Fruit fly (Drosophila melanogaster): ENCODE results near the gene IKKbeta.

The IKKbeta gene

dm6 chr3R:16014573-16014972, 34.6 kb downstream of the IKKbeta start:
- TF ChIP-seq Crg-1 (GFP tag; optimal IDR thresholded peaks at IDR 0.05), result no peak
- peak; percentile 4 for TF ChIP-seq Mnt (GFP tag; optimal IDR thresholded peaks at IDR 0.05)
- peak; percentile 88 for TF ChIP-seq cic (GFP tag; optimal IDR thresholded peaks at IDR 0.05)

dm6 chr3R:16013580-16013979, 35.6 kb downstream of the IKKbeta start:
- no peak for TF ChIP-seq CG1620 (GFP tag; optimal IDR thresholded peaks at IDR 0.05)
- no peak for TF ChIP-seq Hr96 (GFP tag; optimal IDR thresholded peaks at IDR 0.05)
- no peak for TF ChIP-seq Crg-1 (GFP tag; optimal IDR thresholded peaks at IDR 0.05)
- TF ChIP-seq CG5204 (GFP tag; optimal IDR thresholded peaks at IDR 0.05), result no peak
- no peak for TF ChIP-seq ovo (GFP tag; optimal IDR thresholded peaks at IDR 0.05)
- no peak for TF ChIP-seq cnc (optimal IDR thresholded peaks at IDR 0.05)
- TF ChIP-seq toe (GFP tag; optimal IDR thresholded peaks at IDR 0.05), result no peak
- TF ChIP-seq bab1 (GFP tag; optimal IDR thresholded peaks at IDR 0.05), result no peak
- no peak for TF ChIP-seq CG7045 (GFP tag; optimal IDR thresholded peaks at IDR 0.05)
- TF ChIP-seq CG14711 (tag; optimal IDR thresholded peaks at IDR 0.05), result no peak
- no peak for TF ChIP-seq CG33017 (tag; optimal IDR thresholded peaks at IDR 0.05)
- TF ChIP-seq tj (GFP tag; optimal IDR thresholded peaks at IDR 0.05), result no peak
- no peak for TF ChIP-seq CG11617 (GFP tag; optimal IDR thresholded peaks at IDR 0.05)
- no peak for TF ChIP-seq cic (GFP tag; optimal IDR thresholded peaks at IDR 0.05)

- TF ChIP-seq ovo (GFP tag; optimal IDR thresholded peaks at IDR 0.05), result peak; percentile 57
- TF ChIP-seq cic (GFP tag; optimal IDR thresholded peaks at IDR 0.05), result peak; percentile 92
- TF ChIP-seq Crg-1 (GFP tag; optimal IDR thresholded peaks at IDR 0.05), result peak; percentile 6
- TF ChIP-seq Mnt (GFP tag; optimal IDR thresholded peaks at IDR 0.05), result peak; percentile 52
- TF ChIP-seq Hr96 (GFP tag; optimal IDR thresholded peaks at IDR 0.05), result peak; percentile 62
- peak; percentile 49 for TF ChIP-seq CG33017 (tag; optimal IDR thresholded peaks at IDR 0.05)
- TF ChIP-seq CG7045 (GFP tag; optimal IDR thresholded peaks at IDR 0.05), result peak; percentile 71
- no peak for TF ChIP-seq bab1 (GFP tag; optimal IDR thresholded peaks at IDR 0.05)
- peak; percentile 69 for TF ChIP-seq CG12768 (GFP tag; optimal IDR thresholded peaks at IDR 0.05)
- peak; percentile 74 for TF ChIP-seq Clk (GFP tag; optimal IDR thresholded peaks at IDR 0.05)
- peak; percentile 56 for TF ChIP-seq tj (GFP tag; optimal IDR thresholded peaks at IDR 0.05)
- TF ChIP-seq CG5204 (GFP tag; optimal IDR thresholded peaks at IDR 0.05), result no peak
- peak; percentile 49 for TF ChIP-seq CG11617 (GFP tag; optimal IDR thresholded peaks at IDR 0.05)
- peak; percentile 45 for TF ChIP-seq CG7101 (tag; optimal IDR thresholded peaks at IDR 0.05)
- no peak for TF ChIP-seq CG1620 (GFP tag; optimal IDR thresholded peaks at IDR 0.05)
- TF ChIP-seq pad (GFP tag; optimal IDR thresholded peaks at IDR 0.05), result peak; percentile 46
- peak; percentile 91 for TF ChIP-seq kay (GFP tag; ENCODE audit: borderline replicate concordance)
- TF ChIP-seq cnc (optimal IDR thresholded peaks at IDR 0.05), result no peak
- peak; percentile 23 for TF ChIP-seq CG14711 (tag; optimal IDR thresholded peaks at IDR 0.05)
These were observed 37.4 kb downstream of the IKKbeta start for dm6 chr3R:16011698-16012332.

dm6 chr3R:16010009-16010505, 39.2 kb downstream of the IKKbeta start:
- peak; percentile 75 for TF ChIP-seq kay (GFP tag; ENCODE audit: borderline replicate concordance)
- TF ChIP-seq CG14711 (tag; optimal IDR thresholded peaks at IDR 0.05), result no peak

- TF ChIP-seq cic (GFP tag; optimal IDR thresholded peaks at IDR 0.05) (no peak), CG7045 (GFP tag; optimal IDR thresholded peaks at IDR 0.05) (no peak), cnc (optimal IDR thresholded peaks at IDR 0.05) (no peak), CG1620 (GFP tag; optimal IDR thresholded peaks at IDR 0.05) (no peak), kay (GFP tag; ENCODE audit: borderline replicate concordance) (no peak), Crg-1 (GFP tag; optimal IDR thresholded peaks at IDR 0.05) (no peak)
These were observed 40.2 kb downstream of the IKKbeta start, which contains the start of gene GATAe for dm6 chr3R:16009030-16009429. GATAe (plus strand) TSS chr3R:16009105.

dm6 chr3R:16008300-16008699, 40.9 kb downstream of the IKKbeta start:
- TF ChIP-seq Hr96 (GFP tag; optimal IDR thresholded peaks at IDR 0.05) (peak; percentile 21), cic (GFP tag; optimal IDR thresholded peaks at IDR 0.05) (peak; percentile 45), CG7101 (tag; optimal IDR thresholded peaks at IDR 0.05) (no peak), pad (GFP tag; optimal IDR thresholded peaks at IDR 0.05) (no peak), Mnt (GFP tag; optimal IDR thresholded peaks at IDR 0.05) (no peak)

dm6 chr3R:16006806-16007556, 42.2 kb downstream of the IKKbeta start:
- TF ChIP-seq Mnt (GFP tag; optimal IDR thresholded peaks at IDR 0.05) (peak; percentile 16), CG7045 (GFP tag; optimal IDR thresholded peaks at IDR 0.05) (no peak), kay (GFP tag; ENCODE audit: borderline replicate concordance) (peak; percentile 68), CG5204 (GFP tag; optimal IDR thresholded peaks at IDR 0.05) (no peak), Hr96 (GFP tag; optimal IDR thresholded peaks at IDR 0.05) (no peak)
